Worm (Caenorhabditis elegans) whole organism, early embryonic: Measurements from ENCODE around the gene fpn-1.2.

Experiments
- B0310.2 ChIP-seq: sonication (generic microtip); optimal IDR thresholded peaks from 2 replicates; lab custom pipeline; 2016; ENCODE audit warnings: mild to moderate bottlenecking, missing genetic modification characterization, missing compliant biosample characterization
- F13C5.2 ChIP-seq: sonication (generic microtip); optimal IDR thresholded peaks from 2 replicates; lab custom pipeline; 2017; ENCODE audit warnings: mild to moderate bottlenecking, missing genetic modification characterization, inconsistent platforms, missing compliant biosample characterization
- aly-1 ChIP-seq: sonication (generic microtip); optimal IDR thresholded peaks from 2 replicates; lab custom pipeline; 2016; ENCODE audit warnings: missing genetic modification characterization, missing compliant biosample characterization
- ama-1 ChIP-seq: fragments of 150-350 bp; optimal IDR thresholded peaks from 2 replicates; lab custom pipeline; 2014
- ceh-13 ChIP-seq: fragments of 200-800 bp; sonication (Bioruptor generic); optimal IDR thresholded peaks from 2 replicates; lab custom pipeline; 2018; ENCODE audit warnings: mild to moderate bottlenecking, missing genetic modification characterization, missing compliant biosample characterization
- ets-7 ChIP-seq: sonication (generic microtip); optimal IDR thresholded peaks from 2 replicates; lab custom pipeline; 2016; ENCODE audit warnings: missing genotype, missing genetic modification characterization, missing compliant biosample characterization
- flt-1 ChIP-seq: fragments of 200-800 bp; sonication (Bioruptor generic); IDR thresholded peaks from 2 replicates; pipeline ENCODE4 v1.3.6; 2022; ENCODE audit warnings: missing genetic modification characterization, missing compliant biosample characterization
- hnd-1 ChIP-seq: sonication (generic microtip); optimal IDR thresholded peaks from 2 replicates; lab custom pipeline; 2016; ENCODE audit warnings: missing genetic modification characterization, missing compliant biosample characterization
- pes-1 ChIP-seq: fragments of 200-800 bp; sonication (Bioruptor generic); IDR thresholded peaks from 2 replicates; pipeline ENCODE4 v1.3.6; 2022; ENCODE audit warnings: missing genetic modification reagents, missing genetic modification characterization, missing compliant biosample characterization
- scrt-1 ChIP-seq: fragments of 200-800 bp; sonication (Bioruptor generic); IDR thresholded peaks from 2 replicates; pipeline ENCODE4 v1.3.6; 2022; ENCODE audit warnings: missing genetic modification characterization, missing compliant biosample characterization
- sea-1 ChIP-seq: fragments of 200-800 bp; sonication (Bioruptor generic); conservative IDR thresholded peaks from 2 replicates; pipeline ENCODE4 v1.3.6; 2022; ENCODE audit warnings: missing genetic modification characterization, missing compliant biosample characterization
- tbx-11 ChIP-seq: fragments of 200-800 bp; sonication (Bioruptor generic); IDR thresholded peaks from 2 replicates; pipeline ENCODE4 v1.3.6; 2022; ENCODE audit warnings: missing genetic modification characterization, missing compliant biosample characterization
- tbx-37 ChIP-seq: fragments of 200-800 bp; sonication (Bioruptor generic); conservative IDR thresholded peaks from 2 replicates; pipeline ENCODE4 v1.3.6; 2022; ENCODE audit warnings: missing genetic modification reagents, missing genetic modification characterization, missing compliant biosample characterization
- tra-4 ChIP-seq: sonication (generic microtip); optimal IDR thresholded peaks from 2 replicates; lab custom pipeline; 2017; ENCODE audit warnings: missing genetic modification characterization, missing compliant biosample characterization

DNA sequence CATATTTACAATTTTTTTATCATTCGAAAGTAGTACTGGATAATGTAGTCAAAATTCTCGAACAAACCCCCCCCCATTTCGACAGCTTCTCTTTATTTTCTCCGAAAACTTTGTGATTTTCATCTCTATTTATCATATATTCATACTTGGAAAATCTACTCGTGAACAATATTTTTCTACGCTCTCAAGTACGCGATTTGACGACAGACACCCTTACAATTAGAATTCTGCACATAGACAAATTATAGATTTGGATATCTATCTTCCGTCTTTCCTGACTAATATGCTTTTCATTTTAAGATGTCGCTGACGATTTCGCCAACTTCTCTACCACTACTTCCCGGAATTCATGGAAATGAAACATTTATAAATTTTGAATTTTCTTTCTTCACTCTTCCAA lies 41.5 kb upstream of the fpn-1.2 start, which contains the start of gene sru-28:
- TF ChIP-seq ama-1 (lab: Kevin White, UChicago), result no peak
- no peak for TF ChIP-seq ceh-13 (GFP tag; lab: Kevin White, UChicago)
- no peak for TF ChIP-seq tbx-11 (GFP tag; lab: Robert Waterston, UW)
- TF ChIP-seq tra-4 (tag; lab: Kevin White, UChicago), result no peak
- no peak for TF ChIP-seq ets-7
- TF ChIP-seq flt-1 (GFP tag; lab: Robert Waterston, UW), result no peak
- no peak for TF ChIP-seq tbx-37
- no peak for TF ChIP-seq pes-1 (GFP tag; lab: Robert Waterston, UW)
- TF ChIP-seq scrt-1 (GFP tag; lab: Robert Waterston, UW), result no peak
- no peak for TF ChIP-seq hnd-1
- no peak for TF ChIP-seq aly-1
- no peak for TF ChIP-seq sea-1 (GFP tag; lab: Robert Waterston, UW)
- TF ChIP-seq B0310.2 (tag; lab: Kevin White, UChicago), result no peak
- no peak for TF ChIP-seq F13C5.2 (tag; lab: Kevin White, UChicago)
